Worm (Caenorhabditis elegans): Measurements from ENCODE around the gene vpat-1.

The vpat-1 gene

DNA sequence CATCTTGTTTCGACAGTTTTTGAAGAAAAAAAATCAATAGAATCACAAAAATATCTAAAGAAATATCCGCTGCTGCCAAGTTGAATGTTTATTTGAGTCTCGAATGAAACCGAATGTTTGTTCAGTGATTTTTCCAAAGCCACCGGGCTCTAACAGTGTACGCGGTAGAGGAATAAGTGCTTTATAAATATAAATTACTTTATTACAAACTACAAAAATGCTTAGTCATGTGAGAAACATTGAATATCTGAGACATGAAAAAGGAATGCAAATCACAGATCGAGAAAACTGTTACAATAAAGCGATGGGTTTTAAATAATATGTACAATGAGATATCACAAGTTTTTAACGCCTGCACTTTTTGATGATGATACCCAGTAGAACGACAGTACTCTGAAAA, 7.7 kb downstream of the vpat-1 start, which contains the start of gene F55A4.7:
TSS of gene F55A4.7 (minus strand) at position 101 of the 400 bp plus-strand sequence.
- no peak for TF ChIP-seq zip-8 (tag; optimal IDR thresholded peaks at IDR 0.05)

DNA sequence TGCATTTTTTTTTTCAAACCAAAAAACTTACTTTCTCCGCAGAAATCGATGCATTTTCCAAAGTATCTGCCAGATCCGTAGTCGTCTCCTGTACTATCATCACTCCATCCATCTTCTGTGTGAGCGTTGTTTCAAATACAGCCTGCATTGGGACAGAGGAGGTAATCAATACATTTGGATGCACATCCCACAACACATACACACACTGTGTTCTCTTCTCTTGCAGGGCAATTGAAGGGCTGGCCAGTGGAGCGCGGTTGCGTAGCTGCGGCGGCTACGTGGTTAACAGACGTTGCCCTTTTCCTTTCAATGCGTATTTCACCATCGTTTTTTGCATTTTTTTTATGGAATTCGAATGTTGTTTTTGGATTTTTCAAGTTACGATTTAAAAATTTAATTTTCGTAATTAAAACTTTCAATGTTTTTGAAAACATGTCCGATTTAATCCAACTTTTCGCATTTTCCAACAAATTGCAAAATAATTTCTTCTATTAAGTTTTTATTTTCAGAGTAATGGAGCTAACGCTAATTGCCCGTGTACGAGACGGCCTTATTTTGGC, 10.9 kb downstream of the vpat-1 start, which contains the start of the genes stau-1 and sec-22:
TSS of gene stau-1 (minus strand) at position 248 of the 560 bp plus-strand sequence.
TSS of gene sec-22 (plus strand) at position 510 of the 560 bp plus-strand sequence.
- TF ChIP-seq ces-1 (GFP tag; optimal IDR thresholded peaks at IDR 0.05) (peak; percentile 19), unc-62 (GFP tag; optimal IDR thresholded peaks at IDR 0.05) (no peak), lsy-2 (tag; optimal IDR thresholded peaks at IDR 0.05) (peak; percentile 7), mep-1 (tag; optimal IDR thresholded peaks at IDR 0.05) (peak; percentile 14), cnd-1 (tag; optimal IDR thresholded peaks at IDR 0.05) (peak; percentile 0), pha-4 (tag; optimal IDR thresholded peaks at IDR 0.05) (peak; percentile 45), hlh-1 (tag; optimal IDR thresholded peaks at IDR 0.05) (peak; percentile 16), mls-2 (tag; optimal IDR thresholded peaks at IDR 0.05) (no peak), ceh-39 (tag; optimal IDR thresholded peaks at IDR 0.05) (peak; percentile 27), flh-1 (GFP tag; optimal IDR thresholded peaks at IDR 0.05) (no peak), blmp-1 (tag; optimal IDR thresholded peaks at IDR 0.05) (no peak), sptf-1 (tag; optimal IDR thresholded peaks at IDR 0.05) (no peak), lin-13 (tag; optimal IDR thresholded peaks at IDR 0.05) (peak; percentile 7)

ce11 chrX:1030867-1031266, 15.1 kb downstream of the vpat-1 start:
- TF ChIP-seq flh-1 (GFP tag; optimal IDR thresholded peaks at IDR 0.05) (no peak), snpc-4 (tag; optimal IDR thresholded peaks at IDR 0.05) (no peak), unc-120 (tag; optimal IDR thresholded peaks at IDR 0.05; ENCODE audit: poor library complexity, severe bottlenecking) (no peak), bed-3 (GFP tag; optimal IDR thresholded peaks at IDR 0.05) (no peak), lin-13 (tag; optimal IDR thresholded peaks at IDR 0.05) (no peak), sptf-1 (tag; optimal IDR thresholded peaks at IDR 0.05) (no peak), nhr-2 (tag; optimal IDR thresholded peaks at IDR 0.05) (no peak), nhr-12 (tag; optimal IDR thresholded peaks at IDR 0.05) (no peak), blmp-1 (tag; optimal IDR thresholded peaks at IDR 0.05) (no peak), ceh-43 (GFP tag; optimal IDR thresholded peaks at IDR 0.05) (no peak), mab-5 (tag; optimal IDR thresholded peaks at IDR 0.05) (no peak), nhr-76 (tag; optimal IDR thresholded peaks at IDR 0.05) (no peak)

ce11 chrX:1027370-1027769, 18.6 kb downstream of the vpat-1 start:
- TF ChIP-seq mab-5 (tag; optimal IDR thresholded peaks at IDR 0.05) (no peak), bed-3 (GFP tag; optimal IDR thresholded peaks at IDR 0.05) (no peak), tbx-8 (GFP tag; optimal IDR thresholded peaks at IDR 0.05) (no peak), ztf-11 (tag; optimal IDR thresholded peaks at IDR 0.05) (no peak), blmp-1 (tag; optimal IDR thresholded peaks at IDR 0.05) (no peak), snpc-4 (tag; optimal IDR thresholded peaks at IDR 0.05) (no peak), lin-13 (tag; optimal IDR thresholded peaks at IDR 0.05) (no peak), ces-1 (GFP tag; optimal IDR thresholded peaks at IDR 0.05) (no peak), mls-2 (tag; optimal IDR thresholded peaks at IDR 0.05) (no peak), nhr-2 (tag; optimal IDR thresholded peaks at IDR 0.05) (no peak), ceh-39 (tag; optimal IDR thresholded peaks at IDR 0.05) (no peak)

DNA sequence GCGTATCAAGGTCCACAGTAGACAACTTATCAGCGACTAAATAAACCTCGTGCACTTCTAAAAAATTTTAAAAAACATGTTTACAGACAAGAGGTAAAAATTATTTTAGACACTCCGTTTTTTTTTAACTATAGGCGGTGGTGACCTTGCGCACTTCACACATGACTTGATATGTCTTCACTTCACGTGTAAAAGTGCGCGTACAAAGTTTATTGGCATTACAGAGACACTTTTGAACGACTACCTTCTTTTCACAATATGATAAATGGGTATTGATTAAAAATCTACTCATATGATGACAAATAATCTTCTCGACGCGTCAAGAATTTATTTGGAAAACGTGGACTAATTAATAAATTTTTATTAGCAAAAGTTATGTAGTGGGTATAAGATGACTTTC, 19.3 kb downstream of the vpat-1 start:
- TF ChIP-seq elt-3 (tag; optimal IDR thresholded peaks at IDR 0.05) (no peak), ztf-11 (tag; optimal IDR thresholded peaks at IDR 0.05) (no peak), zip-8 (tag; optimal IDR thresholded peaks at IDR 0.05) (no peak), hlh-1 (tag; optimal IDR thresholded peaks at IDR 0.05) (no peak), ham-2 (GFP tag; optimal IDR thresholded peaks at IDR 0.05) (no peak), unc-120 (tag; optimal IDR thresholded peaks at IDR 0.05; ENCODE audit: poor library complexity, severe bottlenecking) (no peak), lin-32 (GFP tag; optimal IDR thresholded peaks at IDR 0.05) (no peak), nhr-237 (tag; optimal IDR thresholded peaks at IDR 0.05) (no peak), nhr-76 (tag; optimal IDR thresholded peaks at IDR 0.05) (no peak)

ce11 chrX:1025010-1025409, 21.0 kb downstream of the vpat-1 start, which contains the start of gene F55A4.3:
Gene F55A4.3, minus strand, starts transcription at chrX:1025110.
- TF ChIP-seq sem-2 (GFP tag; optimal IDR thresholded peaks at IDR 0.05) (no peak), nhr-28 (tag; optimal IDR thresholded peaks at IDR 0.05) (no peak), nhr-237 (tag; optimal IDR thresholded peaks at IDR 0.05) (no peak), elt-3 (tag; optimal IDR thresholded peaks at IDR 0.05) (no peak), ceh-43 (GFP tag; optimal IDR thresholded peaks at IDR 0.05) (no peak), tbx-8 (GFP tag; optimal IDR thresholded peaks at IDR 0.05) (no peak), ces-1 (GFP tag; optimal IDR thresholded peaks at IDR 0.05) (no peak), cnd-1 (tag; optimal IDR thresholded peaks at IDR 0.05) (no peak), ceh-83 (GFP tag; optimal IDR thresholded peaks at IDR 0.05) (no peak), unc-120 (tag; optimal IDR thresholded peaks at IDR 0.05; ENCODE audit: poor library complexity, severe bottlenecking) (no peak), mab-5 (tag; optimal IDR thresholded peaks at IDR 0.05) (no peak)

Data from whole organism, mixed stage, embryonic.